Fruit fly (Drosophila melanogaster) whole organism, pupa: ENCODE data around the gene CG18130.
A peak's percentile ranks its signal among the peaks of the same experiment; 100 is the strongest.

Source experiments
- CG10348 ChIP-seq: fragments of 200-800 bp; sonication (Bioruptor generic); IDR thresholded peaks from 2 replicates; pipeline ENCODE4 v1.3.6; 2022; ENCODE audit warnings: missing biosample characterization, missing genetic modification characterization
- CG12605 ChIP-seq: fragments of 200-800 bp; sonication (Bioruptor generic); IDR thresholded peaks from 2 replicates; pipeline ENCODE4 v1.3.6; 2022; ENCODE audit warnings: missing biosample characterization, missing genetic modification characterization
- CG13204 ChIP-seq: fragments of 200-800 bp; sonication (Bioruptor generic); optimal IDR thresholded peaks from 2 replicates; lab custom pipeline; 2018; ENCODE audit warnings: missing biosample characterization, mild to moderate bottlenecking, missing genetic modification characterization, moderate library complexity
- CG14655 ChIP-seq: fragments of 200-800 bp; sonication (Bioruptor generic); optimal IDR thresholded peaks from 3 replicates; lab custom pipeline; 2017; ENCODE audit warnings: mild to moderate bottlenecking, missing biosample characterization, missing genetic modification reagents, missing genetic modification characterization
- CG15710 ChIP-seq: fragments of 200-800 bp; sonication (Bioruptor generic); optimal IDR thresholded peaks from 2 replicates; lab custom pipeline; 2018; ENCODE audit warnings: missing biosample characterization, mild to moderate bottlenecking, missing genetic modification characterization, moderate library complexity
- CG17806 ChIP-seq: fragments of 200-800 bp; sonication (Bioruptor generic); optimal IDR thresholded peaks from 2 replicates; lab custom pipeline; 2018; ENCODE audit warnings: missing biosample characterization, mild to moderate bottlenecking, missing genetic modification characterization, moderate library complexity
- CG32121 ChIP-seq: fragments of 200-800 bp; sonication (Bioruptor generic); IDR thresholded peaks from 2 replicates; pipeline ENCODE4 v1.3.6; 2022; ENCODE audit warnings: missing biosample characterization, missing genetic modification characterization
- CG34367 ChIP-seq: fragments of 200-800 bp; sonication (Bioruptor generic); optimal IDR thresholded peaks from 2 replicates; lab custom pipeline; 2018; ENCODE audit warnings: missing biosample characterization, mild to moderate bottlenecking, missing genetic modification characterization
- CG4496 ChIP-seq: fragments of 200-800 bp; sonication (Bioruptor generic); IDR thresholded peaks from 3 replicates; pipeline ENCODE4 v1.3.6; 2022; ENCODE audit warnings: missing biosample characterization, missing genetic modification characterization
- CG8159 ChIP-seq: fragments of 200-800 bp; sonication (Bioruptor generic); optimal IDR thresholded peaks from 3 replicates; lab custom pipeline; 2018; ENCODE audit warnings: missing biosample characterization, mild to moderate bottlenecking, missing genetic modification characterization, moderate library complexity
- CG8301 ChIP-seq: fragments of 200-800 bp; sonication (Bioruptor generic); optimal IDR thresholded peaks from 2 replicates; lab custom pipeline; 2018; ENCODE audit warnings: missing biosample characterization, mild to moderate bottlenecking, missing genetic modification characterization
- CG9948 ChIP-seq: fragments of 200-800 bp; sonication (Bioruptor generic); optimal IDR thresholded peaks from 2 replicates; lab custom pipeline; 2018; ENCODE audit warnings: missing biosample characterization, mild to moderate bottlenecking, missing genetic modification characterization, moderate library complexity
- D1 ChIP-seq: fragments of 200-800 bp; sonication (Bioruptor generic); optimal IDR thresholded peaks from 2 replicates; lab custom pipeline; 2018; ENCODE audit warnings: missing biosample characterization, mild to moderate bottlenecking, missing genetic modification characterization, moderate library complexity
- EcR ChIP-seq: fragments of 200-800 bp; sonication (Bioruptor generic); optimal IDR thresholded peaks from 3 replicates; lab custom pipeline; 2019; ENCODE audit warnings: missing biosample characterization, missing genetic modification characterization, mild to moderate bottlenecking, moderate library complexity, missing genetic modification reagents
- Ets98B ChIP-seq: fragments of 200-800 bp; sonication (Bioruptor generic); IDR thresholded peaks from 2 replicates; pipeline ENCODE4 v1.3.6; 2022; ENCODE audit warnings: missing biosample characterization, missing genetic modification characterization
- Pif1A ChIP-seq: fragments of 200-800 bp; sonication (Bioruptor generic); optimal IDR thresholded peaks from 3 replicates; lab custom pipeline; 2016; ENCODE audit warnings: missing biosample characterization, missing genetic modification characterization
- Pif1B ChIP-seq: fragments of 200-800 bp; sonication (Bioruptor generic); optimal IDR thresholded peaks from 3 replicates; lab custom pipeline; 2016; ENCODE audit warnings: missing biosample characterization, missing genetic modification characterization
- Snoo ChIP-seq: fragments of 200-800 bp; sonication (Bioruptor generic); optimal IDR thresholded peaks from 3 replicates; lab custom pipeline; 2017; ENCODE audit warnings: missing biosample characterization, mild to moderate bottlenecking, missing genetic modification characterization, inconsistent platforms
- fd96Ca ChIP-seq: fragments of 200-800 bp; sonication (Bioruptor generic); IDR thresholded peaks from 3 replicates; pipeline ENCODE4 v1.3.6; 2022; ENCODE audit warnings: missing biosample characterization, missing genetic modification characterization
- gl ChIP-seq: fragments of 200-800 bp; sonication (Bioruptor generic); optimal IDR thresholded peaks from 2 replicates; lab custom pipeline; 2018; ENCODE audit warnings: missing biosample characterization, mild to moderate bottlenecking, missing genetic modification characterization
- rn ChIP-seq: fragments of 200-800 bp; sonication (Bioruptor generic); IDR thresholded peaks from 2 replicates; pipeline ENCODE4 v1.3.6; 2022; ENCODE audit warnings: missing biosample characterization, missing genetic modification characterization

CG18130 gene

DNA sequence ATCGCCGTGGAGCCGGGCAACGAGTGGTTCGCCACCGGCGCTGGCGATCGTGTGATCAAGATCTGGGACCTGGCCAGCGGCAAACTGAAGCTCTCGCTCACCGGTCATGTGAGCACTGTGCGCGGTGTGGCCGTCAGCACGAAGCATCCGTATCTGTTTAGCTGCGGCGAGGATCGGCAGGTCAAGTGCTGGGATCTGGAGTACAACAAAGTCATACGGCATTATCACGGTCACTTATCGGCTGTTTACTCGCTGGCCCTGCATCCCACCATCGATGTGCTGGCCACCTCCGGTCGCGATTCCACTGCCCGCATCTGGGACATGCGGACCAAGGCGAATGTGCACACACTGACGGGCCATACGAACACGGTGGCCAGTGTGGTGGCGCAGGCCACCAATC is 29.2 kb upstream of the CG18130 start:
- TF ChIP-seq CG8159 (tag; lab: Kevin White, UChicago) (no peak), fd96Ca (GFP tag; lab: Robert Waterston, UW) (no peak), Ets98B (no peak), Pif1B (GFP tag; lab: Kevin White, UChicago) (no peak), CG12605 (GFP tag; lab: Robert Waterston, UW) (no peak), CG9948 (tag; lab: Kevin White, UChicago) (no peak), Pif1A (no peak), Snoo (tag; lab: Kevin White, UChicago) (no peak), CG13204 (no peak), CG10348 (GFP tag; lab: Robert Waterston, UW) (no peak), CG32121 (GFP tag; lab: Robert Waterston, UW) (no peak), CG34367 (tag; lab: Kevin White, UChicago) (no peak), D1 (tag; lab: Kevin White, UChicago) (no peak), rn (no peak)

DNA sequence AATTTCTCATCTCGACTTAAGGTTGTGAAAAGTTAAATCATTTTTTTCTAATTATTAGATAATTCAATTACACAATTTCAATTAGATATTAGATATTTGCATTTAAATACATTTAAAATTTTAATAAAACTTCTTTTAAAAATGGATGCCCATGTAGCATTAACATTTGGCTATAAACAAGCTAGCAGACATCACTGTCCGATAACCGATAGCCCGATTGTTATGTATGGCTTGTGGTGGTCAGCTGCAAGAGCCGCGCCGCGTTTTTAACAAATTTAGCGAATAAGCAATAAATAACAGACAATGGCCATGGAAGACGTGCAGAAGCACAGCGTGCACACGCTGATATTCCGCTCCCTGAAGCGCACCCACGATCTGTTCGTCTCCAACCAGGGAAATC is 28.3 kb upstream of the CG18130 start, which contains the start of gene Tango4:
TSS of gene Tango4 (plus strand) at position 212 of the 400 bp plus-strand sequence.
- TF ChIP-seq CG34367 (tag; lab: Kevin White, UChicago) (no peak), gl (tag; lab: Kevin White, UChicago) (no peak), rn (no peak), CG9948 (tag; lab: Kevin White, UChicago) (no peak), CG8159 (tag; lab: Kevin White, UChicago) (no peak), CG13204 (no peak), Pif1B (GFP tag; lab: Kevin White, UChicago) (no peak), CG32121 (GFP tag; lab: Robert Waterston, UW) (no peak), D1 (tag; lab: Kevin White, UChicago) (no peak), fd96Ca (GFP tag; lab: Robert Waterston, UW) (no peak), EcR (GFP tag; lab: Kevin White, UChicago) (no peak)

- no peak for TF ChIP-seq rn
- no peak for TF ChIP-seq CG13204
- TF ChIP-seq CG14655 (GFP tag; lab: Kevin White, UChicago) = no peak
- TF ChIP-seq CG9948 (tag; lab: Kevin White, UChicago) = no peak
- TF ChIP-seq fd96Ca (GFP tag; lab: Robert Waterston, UW) = no peak
- TF ChIP-seq Pif1A = no peak
- TF ChIP-seq D1 (tag; lab: Kevin White, UChicago) = no peak
- no peak for TF ChIP-seq CG32121 (GFP tag; lab: Robert Waterston, UW)
- no peak for TF ChIP-seq CG15710 (tag; lab: Kevin White, UChicago)
- no peak for TF ChIP-seq Ets98B
- no peak for TF ChIP-seq CG10348 (GFP tag; lab: Robert Waterston, UW)
- no peak for TF ChIP-seq Pif1B (GFP tag; lab: Kevin White, UChicago)
- TF ChIP-seq CG8301 = no peak
- no peak for TF ChIP-seq CG4496 (GFP tag; lab: Robert Waterston, UW)
- TF ChIP-seq CG17806 (tag; lab: Kevin White, UChicago) = no peak
- TF ChIP-seq CG8159 (tag; lab: Kevin White, UChicago) = no peak
- no peak for TF ChIP-seq gl (tag; lab: Kevin White, UChicago)
- TF ChIP-seq CG34367 (tag; lab: Kevin White, UChicago) = no peak
- TF ChIP-seq CG12605 (GFP tag; lab: Robert Waterston, UW) = no peak
- TF ChIP-seq Snoo (tag; lab: Kevin White, UChicago) = no peak
These were observed 26.0 kb upstream of the CG18130 start, which contains the start of gene Lsm12a for dm6 chrX:12018440-12019101. Gene Lsm12a (plus strand): TSS chrX:12018640.

dm6 chrX:12017815-12018439 is 25.4 kb upstream of the CG18130 start, which contains the start of gene Chrac-16:
Gene Chrac-16 (minus strand): TSS chrX:12017961.
- no peak for TF ChIP-seq CG12605 (GFP tag; lab: Robert Waterston, UW)
- TF ChIP-seq Snoo (tag; lab: Kevin White, UChicago) = no peak
- TF ChIP-seq EcR (GFP tag; lab: Kevin White, UChicago) = no peak
- TF ChIP-seq CG9948 (tag; lab: Kevin White, UChicago) = no peak
- TF ChIP-seq D1 (tag; lab: Kevin White, UChicago) = no peak
- no peak for TF ChIP-seq Pif1A
- TF ChIP-seq CG4496 (GFP tag; lab: Robert Waterston, UW) = no peak

dm6 chrX:12014800-12015389 is 22.3 kb upstream of the CG18130 start:
- 0 out of 3 replicates have a peak, but pooled peaks have one; percentile 30 for TF ChIP-seq CG4496 (GFP tag; lab: Robert Waterston, UW)
- TF ChIP-seq CG12605 (GFP tag; lab: Robert Waterston, UW) = peak; percentile 52; the same call in 1 of the 2 replicates
- TF ChIP-seq D1 (tag; lab: Kevin White, UChicago) = no peak
- TF ChIP-seq CG8159 (tag; lab: Kevin White, UChicago) = peak; percentile 64
- peak; percentile 48 for TF ChIP-seq CG32121 (GFP tag; lab: Robert Waterston, UW)
- peak; percentile 55 for TF ChIP-seq CG17806 (tag; lab: Kevin White, UChicago)
- TF ChIP-seq Ets98B = peak; percentile 63
- peak; percentile 45 for TF ChIP-seq CG15710 (tag; lab: Kevin White, UChicago)
- TF ChIP-seq rn = no peak
- TF ChIP-seq CG9948 (tag; lab: Kevin White, UChicago) = peak; percentile 28
- peak; percentile 77 for TF ChIP-seq Pif1B (GFP tag; lab: Kevin White, UChicago)
- TF ChIP-seq EcR (GFP tag; lab: Kevin White, UChicago) = peak; percentile 69
- no peak for TF ChIP-seq fd96Ca (GFP tag; lab: Robert Waterston, UW)
- TF ChIP-seq CG14655 (GFP tag; lab: Kevin White, UChicago) = no peak
- TF ChIP-seq gl (tag; lab: Kevin White, UChicago) = peak; percentile 35
- TF ChIP-seq CG8301 = peak; percentile 20
- no peak for TF ChIP-seq CG10348 (GFP tag; lab: Robert Waterston, UW)
- TF ChIP-seq Snoo (tag; lab: Kevin White, UChicago) = peak; percentile 65
- TF ChIP-seq CG13204 = no peak
- peak; percentile 37 for TF ChIP-seq CG34367 (tag; lab: Kevin White, UChicago)
- TF ChIP-seq Pif1A = peak; percentile 70
